Worm (Caenorhabditis elegans) whole organism, L4 larva: Measurements from ENCODE around the gene mrt-2.
A peak's percentile ranks its signal among the peaks of the same experiment; 100 is the strongest.

Source experiments
- D1046.2 ChIP-seq: fragments of 200-800 bp; sonication (Bioruptor generic); IDR thresholded peaks from 2 replicates; pipeline ENCODE4 v1.3.6; 2022; ENCODE audit warnings: missing genetic modification characterization, missing compliant biosample characterization
- F10B5.3 ChIP-seq: sonication (generic microtip); optimal IDR thresholded peaks from 2 replicates; lab custom pipeline; 2016; ENCODE audit warnings: mild to moderate bottlenecking, missing genetic modification characterization, missing compliant biosample characterization
- F37D6.2 ChIP-seq: sonication (generic microtip); optimal IDR thresholded peaks from 2 replicates; lab custom pipeline; 2016; ENCODE audit warnings: mild to moderate bottlenecking, missing genetic modification characterization, missing compliant biosample characterization
- F44E2.7 ChIP-seq: fragments of 200-800 bp; sonication (Bioruptor generic); IDR thresholded peaks from 2 replicates; pipeline ENCODE4 v2.1.2; 2022; ENCODE audit warnings: missing genetic modification characterization, missing compliant biosample characterization
- F49E8.2 ChIP-seq: sonication (generic microtip); optimal IDR thresholded peaks from 2 replicates; lab custom pipeline; 2016; ENCODE audit warnings: missing compliant biosample characterization, mild to moderate bottlenecking, missing genetic modification characterization, borderline replicate concordance
- ZK546.5 ChIP-seq, 2 experiments: sonication (generic microtip); optimal IDR thresholded peaks; 2 replicates each; lab custom pipeline; 2017; ENCODE audit warnings: missing biosample characterization in 2 of 2, missing genetic modification characterization in 2 of 2
- aha-1 ChIP-seq: fragments of 150-350 bp; peaks from one replicate; lab custom pipeline; 2014; ENCODE audit warnings: missing biosample characterization, missing genetic modification characterization
- ama-1 ChIP-seq: fragments of 150-350 bp; optimal IDR thresholded peaks from 2 replicates; lab custom pipeline; 2014; ENCODE audit warnings: inconsistent platforms, mixed read lengths
- arid-1 ChIP-seq: fragments of 200-800 bp; sonication (Bioruptor generic); conservative IDR thresholded peaks from 2 replicates; pipeline ENCODE4 v1.3.6; 2022; ENCODE audit warnings: missing genetic modification reagents, missing genetic modification characterization, missing compliant biosample characterization
- ceh-20 ChIP-seq: fragments of 200-800 bp; sonication (Bioruptor generic); IDR thresholded peaks from 2 replicates; pipeline ENCODE4 v1.3.6; 2022; ENCODE audit warnings: missing genetic modification reagents, missing genetic modification characterization, missing compliant biosample characterization
- ceh-28 ChIP-seq: fragments of 150-350 bp; optimal IDR thresholded peaks from 2 replicates; lab custom pipeline; 2014; ENCODE audit warnings: missing biosample characterization, missing genetic modification reagents, missing genetic modification characterization
- ceh-32 ChIP-seq: sonication (generic microtip); optimal IDR thresholded peaks from 2 replicates; lab custom pipeline; 2016; ENCODE audit warnings: mild to moderate bottlenecking, missing genetic modification characterization, missing compliant biosample characterization; ENCODE audit not compliant: poor library complexity
- daf-19 ChIP-seq: fragments of 200-800 bp; sonication (Bioruptor generic); conservative IDR thresholded peaks from 2 replicates; pipeline ENCODE4 v1.3.6; 2022; ENCODE audit warnings: missing genetic modification characterization, missing compliant biosample characterization
- daf-8 ChIP-seq: fragments of 200-800 bp; sonication (Bioruptor generic); IDR thresholded peaks from 2 replicates; pipeline ENCODE4 v1.3.6; 2022; ENCODE audit warnings: missing genetic modification characterization, missing compliant biosample characterization
- dmd-6 ChIP-seq: fragments of 200-800 bp; sonication (Bioruptor generic); IDR thresholded peaks from 2 replicates; pipeline ENCODE4 v1.3.6; 2022; ENCODE audit warnings: missing genetic modification reagents, missing genetic modification characterization, missing compliant biosample characterization
- dmd-9 ChIP-seq: fragments of 200-800 bp; sonication (Bioruptor generic); IDR thresholded peaks from 2 replicates; pipeline ENCODE4 v1.3.6; 2022; ENCODE audit warnings: missing genetic modification reagents, missing genetic modification characterization, missing compliant biosample characterization
- dpl-1 ChIP-seq: fragments of 150-350 bp; optimal IDR thresholded peaks from 2 replicates; lab custom pipeline; 2014; ENCODE audit warnings: missing biosample characterization, missing genetic modification reagents, missing genetic modification characterization
- fkh-10 ChIP-seq: fragments of 150-350 bp; optimal IDR thresholded peaks from 2 replicates; lab custom pipeline; 2014; ENCODE audit warnings: missing biosample characterization, missing genetic modification reagents, missing genetic modification characterization
- gei-8 ChIP-seq: fragments of 200-800 bp; sonication (Bioruptor generic); optimal IDR thresholded peaks from 2 replicates; lab custom pipeline; 2018; ENCODE audit warnings: mild to moderate bottlenecking, missing genetic modification characterization, missing compliant biosample characterization
- hlh-11 ChIP-seq: fragments of 200-800 bp; sonication (Bioruptor generic); optimal IDR thresholded peaks from 2 replicates; lab custom pipeline; 2018; ENCODE audit warnings: mild to moderate bottlenecking, missing genetic modification characterization, missing compliant biosample characterization
- hmg-1.1 ChIP-seq: fragments of 200-800 bp; sonication (Bioruptor generic); IDR thresholded peaks from 2 replicates; pipeline ENCODE4 v1.3.6; 2022; ENCODE audit warnings: missing genetic modification reagents, missing genetic modification characterization, missing compliant biosample characterization
- lim-7 ChIP-seq: fragments of 200-800 bp; sonication (Bioruptor generic); IDR thresholded peaks from 2 replicates; pipeline ENCODE4 v1.3.6; 2022; ENCODE audit warnings: missing genetic modification characterization, missing compliant biosample characterization
- lin-1 ChIP-seq: fragments of 200-800 bp; sonication (Bioruptor generic); IDR thresholded peaks from 2 replicates; pipeline ENCODE4 v1.3.6; 2022; ENCODE audit warnings: missing genetic modification reagents, missing genetic modification characterization, missing compliant biosample characterization
- lin-38 ChIP-seq: fragments of 200-800 bp; sonication (Bioruptor generic); IDR thresholded peaks from 2 replicates; pipeline ENCODE4 v1.3.6; 2022; ENCODE audit warnings: missing genetic modification reagents, missing genetic modification characterization, missing compliant biosample characterization
- lir-3 ChIP-seq: sonication (generic microtip); optimal IDR thresholded peaks from 2 replicates; lab custom pipeline; 2016; ENCODE audit warnings: mild to moderate bottlenecking, missing genetic modification characterization, missing compliant biosample characterization
- lsy-2 ChIP-seq, 2 experiments: fragments of 150-350 bp in 1 of 2; sonication (generic microtip) in 1 of 2; optimal IDR thresholded peaks; 2 replicates each; lab custom pipeline; 2014 to 2017; ENCODE audit warnings: missing biosample characterization in 2 of 2, missing genetic modification characterization in 2 of 2
- mdl-1 ChIP-seq, 2 experiments: fragments of 150-350 bp in 1 of 2; sonication (generic microtip) in 1 of 2; optimal IDR thresholded peaks; 2 replicates each; lab custom pipeline; 2014 to 2017; ENCODE audit warnings: missing biosample characterization in 2 of 2, missing genetic modification characterization in 2 of 2
- mep-1 ChIP-seq: fragments of 150-350 bp; sonication (generic microtip); optimal IDR thresholded peaks from 3 replicates; lab custom pipeline; 2014; ENCODE audit warnings: missing biosample characterization, missing genetic modification characterization
- nhr-111 ChIP-seq: fragments of 200-800 bp; sonication (Bioruptor generic); optimal IDR thresholded peaks from 2 replicates; lab custom pipeline; 2018; ENCODE audit warnings: mild to moderate bottlenecking, missing genetic modification characterization, missing compliant biosample characterization
- nhr-41 ChIP-seq: fragments of 200-800 bp; sonication (Bioruptor generic); IDR thresholded peaks from 2 replicates; pipeline ENCODE4 v1.3.6; 2022; ENCODE audit warnings: missing genetic modification reagents, missing genetic modification characterization, missing compliant biosample characterization
- nhr-48 ChIP-seq: sonication (generic microtip); optimal IDR thresholded peaks from 2 replicates; lab custom pipeline; 2016; ENCODE audit warnings: mild to moderate bottlenecking, missing genetic modification characterization, missing compliant biosample characterization
- pha-4 ChIP-seq, 2 experiments: fragments of 150-350 bp in 1 of 2; fragments of 200-800 bp in 1 of 2; sonication (Bioruptor generic) in 1 of 2; IDR thresholded peaks in 1 of 2; optimal IDR thresholded peaks in 1 of 2; 2 replicates each; pipeline versions ENCODE4 v1.3.6 to Lab custom; 2014 to 2022; ENCODE audit warnings: missing genetic modification characterization in 2 of 2, missing genetic modification reagents in 2 of 2, missing biosample characterization in 1 of 2, missing compliant biosample characterization in 1 of 2
- php-3 ChIP-seq: fragments of 200-800 bp; sonication (Bioruptor generic); IDR thresholded peaks from 2 replicates; pipeline ENCODE4 v1.3.6; 2022; ENCODE audit warnings: missing genetic modification reagents, missing genetic modification characterization, missing compliant biosample characterization
- pqm-1 ChIP-seq: sonication (generic microtip); optimal IDR thresholded peaks from 2 replicates; lab custom pipeline; 2017; ENCODE audit warnings: missing biosample characterization, missing genetic modification characterization
- rbr-2 ChIP-seq: sonication (generic microtip); optimal IDR thresholded peaks from 2 replicates; lab custom pipeline; 2016; ENCODE audit warnings: missing genotype, missing genetic modification characterization, missing compliant biosample characterization
- saeg-2 ChIP-seq: fragments of 200-800 bp; sonication (Bioruptor generic); IDR thresholded peaks from 2 replicates; pipeline ENCODE4 v1.3.6; 2022; ENCODE audit warnings: missing genetic modification reagents, missing genetic modification characterization, missing compliant biosample characterization
- sdz-12 ChIP-seq: fragments of 200-800 bp; sonication (Bioruptor generic); optimal IDR thresholded peaks from 2 replicates; lab custom pipeline; 2018; ENCODE audit warnings: mild to moderate bottlenecking, missing genetic modification characterization, missing compliant biosample characterization
- set-16 ChIP-seq: fragments of 200-800 bp; sonication (Bioruptor generic); IDR thresholded peaks from 2 replicates; pipeline ENCODE4 v1.3.6; 2022; ENCODE audit warnings: missing genetic modification reagents, missing genetic modification characterization, missing compliant biosample characterization
- skn-1 ChIP-seq: fragments of 150-350 bp; optimal IDR thresholded peaks from 2 replicates; lab custom pipeline; 2014; ENCODE audit warnings: missing biosample characterization, missing genetic modification characterization
- snpc-1.2 ChIP-seq: fragments of 200-800 bp; sonication (Bioruptor generic); IDR thresholded peaks from 2 replicates; pipeline ENCODE4 v1.3.6; 2022; ENCODE audit warnings: missing genetic modification reagents, missing genetic modification characterization, missing compliant biosample characterization
- spr-3 ChIP-seq: fragments of 200-800 bp; sonication (Bioruptor generic); optimal IDR thresholded peaks from 2 replicates; lab custom pipeline; 2018; ENCODE audit warnings: mild to moderate bottlenecking, missing genetic modification characterization, missing compliant biosample characterization
- unc-62 ChIP-seq, 3 experiments: fragments of 150-350 bp in 1 of 3; sonication (generic microtip); optimal IDR thresholded peaks in 2 of 3; peaks in 1 of 3; 1 replicate in 1 of 3; 2 replicates in 2 of 3; lab custom pipeline; 2014 to 2017; ENCODE audit warnings: missing biosample characterization in 3 of 3, missing genetic modification characterization in 3 of 3, missing genetic modification reagents in 3 of 3, missing genotype in 1 of 3
- zag-1 ChIP-seq: fragments of 150-350 bp; optimal IDR thresholded peaks from 2 replicates; lab custom pipeline; 2014; ENCODE audit warnings: missing biosample characterization, missing genetic modification characterization
- ztf-11 ChIP-seq: fragments of 150-350 bp; optimal IDR thresholded peaks from 2 replicates; lab custom pipeline; 2014; ENCODE audit warnings: missing biosample characterization, missing genetic modification characterization

The mrt-2 gene

ce11 chrIII:11698569-11698968 lies 48.0 kb upstream of the mrt-2 start, which contains the start of gene Y41C4A.7:
Gene Y41C4A.7 (plus strand): TSS chrIII:11698869.
- TF ChIP-seq skn-1 (no peak), daf-19 (GFP tag; lab: Robert Waterston, UW) (no peak), lin-1 (GFP tag; lab: Robert Waterston, UW) (no peak), gei-8 (GFP tag; lab: Kevin White, UChicago) (no peak)

ce11 chrIII:11699959-11700358 lies 46.6 kb upstream of the mrt-2 start, which contains the start of gene pqn-84:
Gene pqn-84 (plus strand): TSS chrIII:11700259.
- TF ChIP-seq mdl-1 (tag; optimal IDR thresholded peaks at IDR 0.05; lab: Kevin White, UChicago) (no peak), nhr-48 (no peak), dmd-6 (GFP tag; lab: Robert Waterston, UW) (no peak), F37D6.2 (tag; lab: Kevin White, UChicago) (no peak), set-16 (GFP tag; lab: Robert Waterston, UW) (no peak), nhr-111 (GFP tag; lab: Kevin White, UChicago) (no peak), daf-19 (GFP tag; lab: Robert Waterston, UW) (no peak), hmg-1.1 (GFP tag; lab: Robert Waterston, UW) (no peak), mep-1 (tag; lab: Kevin White, UChicago) (no peak), D1046.2 (GFP tag; lab: Robert Waterston, UW) (no peak), ztf-11 (tag; lab: Kevin White, UChicago) (no peak), lsy-2 (tag; optimal IDR thresholded peaks at IDR 0.05; lab: Kevin White, UChicago) (no peak), snpc-1.2 (GFP tag; lab: Robert Waterston, UW) (no peak), pha-4 (GFP tag; IDR thresholded peaks at IDR 0.05; lab: Robert Waterston, UW) (no peak), pha-4 (tag; optimal IDR thresholded peaks at IDR 0.05; lab: Kevin White, UChicago) (no peak), php-3 (no peak), saeg-2 (no peak), rbr-2 (tag; lab: Kevin White, UChicago) (no peak), ceh-32 (tag; lab: Kevin White, UChicago) (no peak), lin-38 (GFP tag; lab: Robert Waterston, UW) (no peak), daf-8 (no peak)
- TF ChIP-seq, all 104 proteins: peak for 0

DNA sequence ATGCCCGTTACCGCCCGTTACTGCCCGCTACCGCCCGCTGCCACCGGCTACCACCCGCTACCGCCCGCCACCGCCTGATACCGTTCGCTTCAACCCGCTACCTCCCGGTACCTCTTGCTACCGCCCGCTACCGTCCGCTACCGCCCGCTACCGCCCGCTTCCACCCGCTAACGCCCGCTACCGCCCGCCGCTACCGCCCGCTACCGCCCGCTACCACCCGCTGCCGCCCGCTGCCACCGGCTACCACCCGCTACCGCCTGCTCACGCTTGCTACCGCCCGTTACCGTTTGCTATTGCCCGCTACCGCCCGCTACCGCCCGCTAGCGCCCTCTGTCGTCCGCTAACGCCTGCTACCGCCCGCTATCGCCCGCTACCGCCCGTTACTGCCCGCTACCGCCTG lies 44.7 kb upstream of the mrt-2 start:
- TF ChIP-seq ceh-20 = no peak
- TF ChIP-seq fkh-10 (GFP tag; lab: Kevin White, UChicago) = no peak
- no peak for TF ChIP-seq nhr-41 (GFP tag; lab: Robert Waterston, UW)
- TF ChIP-seq ceh-28 (tag; lab: Kevin White, UChicago) = no peak
- TF ChIP-seq pha-4 (GFP tag; IDR thresholded peaks at IDR 0.05; lab: Robert Waterston, UW) = peak; percentile 55; the same call in 1 of the 2 replicates
- TF ChIP-seq pha-4 (tag; optimal IDR thresholded peaks at IDR 0.05; lab: Kevin White, UChicago) = no peak
- no peak for TF ChIP-seq lim-7 (GFP tag; lab: Robert Waterston, UW)
- TF ChIP-seq rbr-2 (tag; lab: Kevin White, UChicago) = no peak
- TF ChIP-seq sdz-12 (GFP tag; lab: Kevin White, UChicago) = peak; percentile 6
- no peak for TF ChIP-seq F10B5.3 (tag; lab: Kevin White, UChicago)
- TF ChIP-seq arid-1 (GFP tag; lab: Robert Waterston, UW) = no peak
- peak; percentile 99 for TF ChIP-seq set-16 (GFP tag; lab: Robert Waterston, UW)

DNA sequence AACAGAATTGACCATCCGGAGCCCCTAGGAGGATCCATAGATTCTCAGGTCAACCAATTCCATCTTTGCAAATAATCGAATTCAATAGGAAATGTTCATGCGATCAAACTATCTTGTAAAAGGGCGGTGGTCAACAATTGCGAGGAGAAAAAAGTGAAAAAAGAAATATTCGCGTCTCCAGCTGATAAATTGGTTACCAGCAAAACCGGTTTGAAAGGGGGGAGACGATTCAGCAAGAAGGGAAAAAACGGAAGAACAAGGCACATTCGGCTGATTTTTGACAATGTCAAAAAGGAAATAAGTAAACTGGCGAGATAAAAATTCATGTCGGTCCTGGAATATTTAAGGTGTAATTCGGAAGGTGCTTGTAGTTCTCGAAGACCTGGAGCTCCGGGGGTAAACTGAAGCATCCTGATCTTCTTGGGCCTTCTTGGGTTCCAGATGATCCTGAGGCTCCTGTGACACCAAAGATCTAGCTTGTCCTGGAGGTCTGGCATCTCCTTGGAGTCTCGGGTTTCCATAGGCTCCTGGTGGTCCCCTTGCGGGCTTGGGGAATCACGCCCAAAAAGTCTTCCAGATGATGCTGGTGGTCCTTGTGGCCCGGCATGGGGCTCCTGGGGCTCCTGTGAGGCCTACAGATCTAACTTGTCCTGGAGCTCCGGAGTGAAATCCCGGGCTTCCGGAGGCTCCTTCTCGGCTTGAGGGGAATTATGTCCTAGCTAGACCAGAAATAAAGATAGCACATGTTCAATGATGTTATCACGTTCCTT lies 43.4 kb upstream of the mrt-2 start:
- no peak for TF ChIP-seq zag-1 (tag; lab: Kevin White, UChicago)
- no peak for TF ChIP-seq ama-1
- TF ChIP-seq aha-1 (tag; lab: Kevin White, UChicago) = peak; percentile 86
- TF ChIP-seq php-3 = no peak
- no peak for TF ChIP-seq dpl-1 (GFP tag; lab: Kevin White, UChicago)
- TF ChIP-seq dmd-9 (GFP tag; lab: Robert Waterston, UW) = 0 out of 2 replicates have a peak, but pooled peaks have one; percentile 47
- no peak for TF ChIP-seq hlh-11 (tag; lab: Kevin White, UChicago)
- TF ChIP-seq unc-62 (GFP tag; optimal IDR thresholded peaks at IDR 0.05 in 1 of 2; lab: Kevin White, UChicago) = peak in 1 of 2 experiments; percentile 52
- TF ChIP-seq unc-62 (tag; optimal IDR thresholded peaks at IDR 0.05; lab: Kevin White, UChicago) = no peak
- TF ChIP-seq pqm-1 = no peak
- peak; percentile 83 for TF ChIP-seq set-16 (GFP tag; lab: Robert Waterston, UW)
- no peak for TF ChIP-seq F49E8.2 (tag; lab: Kevin White, UChicago)
- no peak for TF ChIP-seq ZK546.5 (tag; optimal IDR thresholded peaks at IDR 0.05; lab: Kevin White, UChicago)
- TF ChIP-seq mep-1 (tag; lab: Kevin White, UChicago) = no peak
- no peak for TF ChIP-seq spr-3
- no peak for TF ChIP-seq lir-3 (tag; lab: Kevin White, UChicago)
- TF ChIP-seq F44E2.7 (GFP tag; lab: Robert Waterston, UW) = no peak
